Worm (Caenorhabditis elegans) whole organism, L1 larva: ENCODE measurements around the gene natc-1.

Experiments used
- C04F5.9 ChIP-seq: sonication (generic microtip); optimal IDR thresholded peaks from 2 replicates; lab custom pipeline; 2016; ENCODE audit warnings: missing genetic modification characterization, missing compliant biosample characterization
- C16A3.4 ChIP-seq: fragments of 150-350 bp; optimal IDR thresholded peaks from 2 replicates; lab custom pipeline; 2014; ENCODE audit warnings: missing biosample characterization, missing genetic modification characterization
- C34B4.2 ChIP-seq: sonication (generic microtip); optimal IDR thresholded peaks from 2 replicates; lab custom pipeline; 2017; ENCODE audit warnings: mild to moderate bottlenecking, missing genetic modification characterization, missing compliant biosample characterization
- Y116A8C.19 ChIP-seq: sonication (generic microtip); optimal IDR thresholded peaks from 2 replicates; lab custom pipeline; 2016; ENCODE audit warnings: missing compliant biosample characterization, missing genetic modification characterization, borderline replicate concordance
- aly-2 ChIP-seq: fragments of 150-350 bp; optimal IDR thresholded peaks from 2 replicates; lab custom pipeline; 2014; ENCODE audit warnings: missing biosample characterization, missing genetic modification characterization
- blmp-1 ChIP-seq: fragments of 150-350 bp; optimal IDR thresholded peaks from 2 replicates; lab custom pipeline; 2014; ENCODE audit warnings: missing biosample characterization, missing genetic modification characterization
- ceh-63 ChIP-seq: fragments of 200-800 bp; sonication (Bioruptor generic); optimal IDR thresholded peaks from 2 replicates; lab custom pipeline; 2018; ENCODE audit warnings: mild to moderate bottlenecking, missing genetic modification characterization, missing compliant biosample characterization
- ceh-8 ChIP-seq: fragments of 200-800 bp; sonication (Bioruptor generic); optimal IDR thresholded peaks from 2 replicates; lab custom pipeline; 2018; ENCODE audit warnings: mild to moderate bottlenecking, missing genetic modification characterization, moderate library complexity, missing compliant biosample characterization
- ceh-82 ChIP-seq, 3 experiments: fragments of 150-350 bp in 1 of 3; sonication (generic microtip) in 2 of 3; optimal IDR thresholded peaks; 2 replicates each; lab custom pipeline; 2014 to 2017; ENCODE audit warnings: missing biosample characterization in 3 of 3, missing genetic modification characterization in 3 of 3
- dsc-1 ChIP-seq: sonication (generic microtip); optimal IDR thresholded peaks from 2 replicates; lab custom pipeline; 2016; ENCODE audit warnings: mild to moderate bottlenecking, missing genetic modification characterization, missing compliant biosample characterization
- efl-1 ChIP-seq, 4 experiments: fragments of 150-350 bp; optimal IDR thresholded peaks in 3 of 4; peaks in 1 of 4; 1 replicate in 1 of 4; 2 replicates in 3 of 4; lab custom pipeline; 2014; ENCODE audit warnings: missing biosample characterization in 2 of 4, missing genetic modification characterization in 2 of 4, missing genetic modification reagents in 2 of 4
- efl-3 ChIP-seq: fragments of 200-800 bp; sonication (Bioruptor generic); optimal IDR thresholded peaks from 2 replicates; lab custom pipeline; 2018; ENCODE audit warnings: mild to moderate bottlenecking, missing genetic modification characterization, missing compliant biosample characterization
- ets-5 ChIP-seq: fragments of 200-800 bp; sonication (Bioruptor generic); IDR thresholded peaks from 2 replicates; pipeline ENCODE4 v1.3.6; 2022; ENCODE audit warnings: missing genetic modification characterization, missing compliant biosample characterization
- fkh-10 ChIP-seq: sonication (generic microtip); optimal IDR thresholded peaks from 2 replicates; lab custom pipeline; 2017; ENCODE audit warnings: missing biosample characterization, missing genetic modification reagents, missing genetic modification characterization
- fkh-8 ChIP-seq: sonication (generic microtip); optimal IDR thresholded peaks from 2 replicates; lab custom pipeline; 2016; ENCODE audit warnings: mild to moderate bottlenecking, missing genetic modification characterization, missing compliant biosample characterization
- fos-1 ChIP-seq: fragments of 150-350 bp; optimal IDR thresholded peaks from 2 replicates; lab custom pipeline; 2014; ENCODE audit warnings: missing biosample characterization, missing genetic modification characterization
- grh-1 ChIP-seq: fragments of 200-800 bp; sonication (Bioruptor generic); IDR thresholded peaks from 2 replicates; pipeline ENCODE4 v1.3.6; 2022; ENCODE audit warnings: missing genetic modification reagents, missing genetic modification characterization, missing compliant biosample characterization
- irx-1 ChIP-seq: sonication (generic microtip); optimal IDR thresholded peaks from 2 replicates; lab custom pipeline; 2016; ENCODE audit warnings: missing genetic modification characterization, missing compliant biosample characterization
- lin-14 ChIP-seq: fragments of 200-800 bp; sonication (Bioruptor generic); optimal IDR thresholded peaks from 2 replicates; lab custom pipeline; 2018; ENCODE audit warnings: mild to moderate bottlenecking, missing genetic modification characterization, moderate library complexity, missing compliant biosample characterization
- lin-35 ChIP-seq, 2 experiments: fragments of 150-350 bp; optimal IDR thresholded peaks; 2 replicates each; lab custom pipeline; 2014; ENCODE audit warnings: missing biosample characterization in 2 of 2, missing genetic modification characterization in 2 of 2, missing genetic modification reagents in 2 of 2
- lir-3 ChIP-seq: sonication (generic microtip); optimal IDR thresholded peaks from 2 replicates; lab custom pipeline; 2016; ENCODE audit warnings: mild to moderate bottlenecking, missing genetic modification characterization, moderate library complexity, missing compliant biosample characterization; ENCODE audit not compliant: poor library complexity
- lsy-2 ChIP-seq, 2 experiments: fragments of 150-350 bp; optimal IDR thresholded peaks; 2 replicates each; lab custom pipeline; 2014; ENCODE audit warnings: missing biosample characterization in 2 of 2, missing genetic modification characterization in 2 of 2
- mab-9 ChIP-seq: fragments of 200-800 bp; sonication (Bioruptor generic); IDR thresholded peaks from 2 replicates; pipeline ENCODE4 v1.3.6; 2022; ENCODE audit warnings: missing genetic modification reagents, missing genetic modification characterization, missing compliant biosample characterization
- mdl-1 ChIP-seq, 2 experiments: fragments of 150-350 bp; optimal IDR thresholded peaks; 2 replicates each; lab custom pipeline; 2014 to 2017; ENCODE audit warnings: missing biosample characterization in 2 of 2, missing genetic modification characterization in 2 of 2, inconsistent platforms in 1 of 2
- mef-2 ChIP-seq: fragments of 150-350 bp; optimal IDR thresholded peaks from 2 replicates; lab custom pipeline; 2014; ENCODE audit warnings: missing biosample characterization, missing genetic modification characterization
- mep-1 ChIP-seq: fragments of 150-350 bp; optimal IDR thresholded peaks from 2 replicates; lab custom pipeline; 2014; ENCODE audit warnings: missing biosample characterization, missing genetic modification characterization
- nhr-19 ChIP-seq: fragments of 200-800 bp; sonication (Bioruptor generic); conservative IDR thresholded peaks from 2 replicates; pipeline ENCODE4 v1.3.6; 2022; ENCODE audit warnings: missing genetic modification characterization, missing compliant biosample characterization
- nhr-20 ChIP-seq: sonication (generic microtip); optimal IDR thresholded peaks from 2 replicates; lab custom pipeline; 2016; ENCODE audit warnings: mild to moderate bottlenecking, missing genetic modification characterization, missing compliant biosample characterization
- nhr-28 ChIP-seq: fragments of 150-350 bp; optimal IDR thresholded peaks from 2 replicates; lab custom pipeline; 2014; ENCODE audit warnings: missing biosample characterization, missing genetic modification characterization
- nhr-47 ChIP-seq: sonication (generic microtip); optimal IDR thresholded peaks from 2 replicates; lab custom pipeline; 2016; ENCODE audit warnings: mild to moderate bottlenecking, missing genetic modification characterization, moderate library complexity, missing compliant biosample characterization
- nhr-71 ChIP-seq: sonication (generic microtip); optimal IDR thresholded peaks from 2 replicates; lab custom pipeline; 2016; ENCODE audit warnings: mild to moderate bottlenecking, missing genetic modification characterization, moderate library complexity, missing compliant biosample characterization
- nhr-76 ChIP-seq: sonication (generic microtip); optimal IDR thresholded peaks from 2 replicates; lab custom pipeline; 2017; ENCODE audit warnings: missing biosample characterization, missing genetic modification characterization
- nhr-85 ChIP-seq: sonication (generic microtip); peaks from one replicate; lab custom pipeline; 2016; ENCODE audit warnings: missing genetic modification characterization, inconsistent platforms, missing compliant biosample characterization
- pqm-1 ChIP-seq: sonication (generic microtip); optimal IDR thresholded peaks from 3 replicates; lab custom pipeline; 2017; ENCODE audit warnings: missing biosample characterization, missing genetic modification characterization
- rnt-1 ChIP-seq: sonication (generic microtip); optimal IDR thresholded peaks from 2 replicates; lab custom pipeline; 2016; ENCODE audit warnings: mild to moderate bottlenecking, missing genetic modification characterization, moderate library complexity, missing compliant biosample characterization
- skn-1 ChIP-seq: fragments of 150-350 bp; optimal IDR thresholded peaks from 2 replicates; lab custom pipeline; 2014; ENCODE audit warnings: missing biosample characterization, missing genetic modification characterization
- snu-23 ChIP-seq: sonication (generic microtip); optimal IDR thresholded peaks from 2 replicates; lab custom pipeline; 2016; ENCODE audit warnings: missing genetic modification characterization, missing compliant biosample characterization
- sup-37 ChIP-seq: fragments of 200-800 bp; sonication (Bioruptor generic); optimal IDR thresholded peaks from 2 replicates; lab custom pipeline; 2018; ENCODE audit warnings: mild to moderate bottlenecking, missing genetic modification characterization, missing compliant biosample characterization
- swsn-7 ChIP-seq: sonication (generic microtip); optimal IDR thresholded peaks from 2 replicates; lab custom pipeline; 2016; ENCODE audit warnings: missing genetic modification characterization, missing compliant biosample characterization
- tbx-2 ChIP-seq: sonication (generic microtip); optimal IDR thresholded peaks from 2 replicates; lab custom pipeline; 2016; ENCODE audit warnings: missing genetic modification characterization, missing compliant biosample characterization
- tlp-1 ChIP-seq: fragments of 150-350 bp; optimal IDR thresholded peaks from 2 replicates; lab custom pipeline; 2014; ENCODE audit warnings: missing biosample characterization, missing genetic modification characterization
- unc-130 ChIP-seq: fragments of 150-350 bp; optimal IDR thresholded peaks from 2 replicates; lab custom pipeline; 2017; ENCODE audit warnings: missing biosample characterization, missing genetic modification characterization, inconsistent platforms
- unc-62 ChIP-seq: fragments of 150-350 bp; optimal IDR thresholded peaks from 2 replicates; lab custom pipeline; 2014; ENCODE audit warnings: missing biosample characterization, missing genetic modification reagents, missing genetic modification characterization
- unc-86 ChIP-seq: sonication (generic microtip); optimal IDR thresholded peaks from 2 replicates; lab custom pipeline; 2016; ENCODE audit warnings: missing genetic modification characterization, missing compliant biosample characterization
- xbp-1 ChIP-seq: sonication (generic microtip); optimal IDR thresholded peaks from 2 replicates; lab custom pipeline; 2016; ENCODE audit warnings: missing genetic modification characterization, missing compliant biosample characterization
- ztf-4 ChIP-seq: fragments of 150-350 bp; optimal IDR thresholded peaks from 2 replicates; lab custom pipeline; 2014; ENCODE audit warnings: missing biosample characterization, missing genetic modification characterization

natc-1 gene

ce11 chrV:8428585-8429414 is 33.4 kb upstream of the natc-1 start:
- TF ChIP-seq nhr-47 (tag; lab: Kevin White, UChicago), result peak; percentile 42
- peak; percentile 21 for TF ChIP-seq fos-1 (tag; lab: Kevin White, UChicago)
- peak in 1 of 2 experiments; percentile 11 for TF ChIP-seq lin-35 (GFP tag; optimal IDR thresholded peaks at IDR 0.05; lab: Kevin White, UChicago)
- peak; percentile 64 for TF ChIP-seq dsc-1
- peak; percentile 34 for TF ChIP-seq snu-23 (GFP tag; lab: Kevin White, UChicago)
- TF ChIP-seq nhr-71 (tag; lab: Kevin White, UChicago), result peak; percentile 66
- TF ChIP-seq sup-37, result no peak
- TF ChIP-seq C16A3.4 (tag; lab: Kevin White, UChicago), result no peak
- TF ChIP-seq unc-86 (tag; lab: Kevin White, UChicago), result peak; percentile 28
- peak; percentile 59 to 66 for TF ChIP-seq efl-1 (optimal IDR thresholded peaks at IDR 0.05; lab: Kevin White, UChicago)
- TF ChIP-seq efl-1 (GFP tag; optimal IDR thresholded peaks at IDR 0.05 in 1 of 2; lab: Kevin White, UChicago), result no peak
- peak; percentile 78 for TF ChIP-seq lin-14 (GFP tag; lab: Kevin White, UChicago)
- TF ChIP-seq nhr-20, result peak; percentile 3
- TF ChIP-seq irx-1 (tag; lab: Kevin White, UChicago), result peak; percentile 7
- peak; percentile 41 for TF ChIP-seq nhr-19
- TF ChIP-seq tbx-2 (tag; lab: Kevin White, UChicago), result peak; percentile 22
- peak in 1 of 2 experiments; percentile 28 for TF ChIP-seq mdl-1 (tag; optimal IDR thresholded peaks at IDR 0.05; lab: Kevin White, UChicago)
- peak; percentile 6 to 24 for TF ChIP-seq lsy-2 (tag; optimal IDR thresholded peaks at IDR 0.05; lab: Kevin White, UChicago)
- peak; percentile 53 for TF ChIP-seq nhr-85 (tag; lab: Kevin White, UChicago)
- peak in 2 of 3 experiments; percentile 12 to 34 for TF ChIP-seq ceh-82 (tag; optimal IDR thresholded peaks at IDR 0.05; lab: Kevin White, UChicago)
- no peak for TF ChIP-seq ceh-63
- TF ChIP-seq nhr-76 (tag; lab: Kevin White, UChicago), result no peak
- no peak for TF ChIP-seq lir-3 (tag; lab: Kevin White, UChicago)
- no peak for TF ChIP-seq C34B4.2 (tag; lab: Kevin White, UChicago)
- TF ChIP-seq xbp-1, result peak; percentile 10
- no peak for TF ChIP-seq pqm-1 (tag; lab: Kevin White, UChicago)
- TF ChIP-seq mep-1 (tag; lab: Kevin White, UChicago), result peak; percentile 53
- TF ChIP-seq swsn-7 (tag; lab: Kevin White, UChicago), result peak; percentile 40
- TF ChIP-seq unc-130 (tag; lab: Kevin White, UChicago), result peak; percentile 5
- no peak for TF ChIP-seq ceh-8 (GFP tag; lab: Kevin White, UChicago)
- peak; percentile 69 for TF ChIP-seq rnt-1 (tag; lab: Kevin White, UChicago)

- TF ChIP-seq nhr-19 (peak; percentile 37), rnt-1 (tag; lab: Kevin White, UChicago) (peak; percentile 35)
Observed at ce11 chrV:8431295-8431694, 30.9 kb upstream of the natc-1 start.

DNA sequence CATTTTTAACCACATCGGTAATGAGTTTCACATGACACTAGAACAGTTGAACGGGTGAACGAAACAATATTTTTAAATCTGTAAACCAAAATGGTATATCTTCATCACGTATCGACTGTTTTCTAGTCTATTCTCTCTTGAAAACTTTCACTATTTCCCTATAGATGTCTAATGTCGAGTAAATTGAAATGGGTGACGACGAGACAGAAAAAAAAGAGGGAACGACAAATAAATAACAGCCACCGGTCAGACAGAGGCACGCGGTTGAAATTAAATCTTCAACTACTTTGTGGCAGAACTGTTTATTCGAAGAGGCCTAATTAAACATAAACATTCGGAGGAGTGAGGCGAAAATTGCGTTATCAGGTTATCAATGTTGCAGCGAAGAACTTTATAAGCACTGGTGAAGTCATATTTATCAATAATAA is 27.7 kb upstream of the natc-1 start:
- no peak for TF ChIP-seq skn-1
- no peak for TF ChIP-seq Y116A8C.19 (tag; lab: Kevin White, UChicago)
- TF ChIP-seq lir-3 (tag; lab: Kevin White, UChicago), result no peak
- no peak for TF ChIP-seq fkh-8 (tag; lab: Kevin White, UChicago)
- no peak for TF ChIP-seq fkh-10
- peak; percentile 69 for TF ChIP-seq blmp-1 (tag; lab: Kevin White, UChicago)
- no peak for TF ChIP-seq fos-1 (tag; lab: Kevin White, UChicago)
- TF ChIP-seq efl-3 (GFP tag; lab: Kevin White, UChicago), result no peak
- peak; percentile 26 for TF ChIP-seq snu-23 (GFP tag; lab: Kevin White, UChicago)
- no peak for TF ChIP-seq nhr-19
- no peak for TF ChIP-seq mab-9 (GFP tag; lab: Robert Waterston, UW)
- no peak for TF ChIP-seq ets-5 (GFP tag; lab: Robert Waterston, UW)
- TF ChIP-seq swsn-7 (tag; lab: Kevin White, UChicago), result no peak
- no peak for TF ChIP-seq C34B4.2 (tag; lab: Kevin White, UChicago)
- TF ChIP-seq ztf-4 (tag; lab: Kevin White, UChicago), result no peak
- TF ChIP-seq mef-2, result no peak
- no peak for TF ChIP-seq irx-1 (tag; lab: Kevin White, UChicago)
- no peak for TF ChIP-seq unc-62 (GFP tag; lab: Kevin White, UChicago)
- no peak for TF ChIP-seq sup-37
- no peak for TF ChIP-seq grh-1 (GFP tag; lab: Robert Waterston, UW)
- TF ChIP-seq nhr-28 (tag; lab: Kevin White, UChicago), result no peak
- no peak for TF ChIP-seq tlp-1 (tag; lab: Kevin White, UChicago)
- TF ChIP-seq aly-2 (tag; lab: Kevin White, UChicago), result no peak
- TF ChIP-seq unc-130 (tag; lab: Kevin White, UChicago), result no peak
- no peak for TF ChIP-seq rnt-1 (tag; lab: Kevin White, UChicago)
- no peak for TF ChIP-seq C04F5.9
- no peak for TF ChIP-seq tbx-2 (tag; lab: Kevin White, UChicago)
